Fruit fly (Drosophila melanogaster) whole organism, embryonic: ENCODE measurements around the gene CG42835.
A peak's percentile ranks its signal among the peaks of the same experiment; 100 is the strongest.

Experiments used
- CG12071 ChIP-seq: fragments of 200-800 bp; sonication (Bioruptor generic); optimal IDR thresholded peaks from 3 replicates; lab custom pipeline; 2018; ENCODE audit warnings: missing biosample characterization, mild to moderate bottlenecking, missing genetic modification characterization
- CG12236 ChIP-seq: fragments of 200-800 bp; sonication (Bioruptor generic); optimal IDR thresholded peaks from 2 replicates; lab custom pipeline; 2016; ENCODE audit warnings: missing biosample characterization, missing genetic modification characterization
- CG12659 ChIP-seq: fragments of 200-800 bp; sonication (Bioruptor generic); optimal IDR thresholded peaks from 3 replicates; lab custom pipeline; 2017; ENCODE audit warnings: mild to moderate bottlenecking, missing biosample characterization, missing genetic modification reagents, missing genetic modification characterization
- CG13123 ChIP-seq: fragments of 200-800 bp; sonication (Bioruptor generic); optimal IDR thresholded peaks from 2 replicates; lab custom pipeline; 2016; ENCODE audit warnings: missing biosample characterization, missing genetic modification characterization
- CG13296 ChIP-seq: fragments of 200-800 bp; sonication (Bioruptor generic); optimal IDR thresholded peaks from 3 replicates; lab custom pipeline; 2018; ENCODE audit warnings: missing biosample characterization, mild to moderate bottlenecking, missing genetic modification characterization
- CG15514 ChIP-seq: fragments of 200-800 bp; sonication (Bioruptor generic); optimal IDR thresholded peaks from 3 replicates; lab custom pipeline; 2017; ENCODE audit warnings: missing biosample characterization, missing genetic modification characterization, mild to moderate bottlenecking, moderate library complexity, missing genetic modification reagents
- CG17328 ChIP-seq: fragments of 200-800 bp; sonication (Bioruptor generic); IDR thresholded peaks from 2 replicates; pipeline ENCODE4 v1.3.6; 2022; ENCODE audit warnings: missing biosample characterization, missing genetic modification characterization
- CG31365 ChIP-seq: fragments of 200-800 bp; sonication (Bioruptor generic); optimal IDR thresholded peaks from 2 replicates; lab custom pipeline; 2018; ENCODE audit warnings: missing biosample characterization, mild to moderate bottlenecking, missing genetic modification characterization
- CG32767 ChIP-seq: fragments of 200-800 bp; sonication (Bioruptor generic); IDR thresholded peaks from 2 replicates; pipeline ENCODE4 v1.3.6; 2022; ENCODE audit warnings: missing biosample characterization, missing genetic modification characterization
- CG3838 ChIP-seq: fragments of 200-800 bp; sonication (Bioruptor generic); optimal IDR thresholded peaks from 3 replicates; lab custom pipeline; 2016; ENCODE audit warnings: missing biosample characterization, missing genetic modification characterization
- CG3847 ChIP-seq: fragments of 200-800 bp; sonication (Bioruptor generic); IDR thresholded peaks from 2 replicates; pipeline ENCODE4 v1.3.6; 2022; ENCODE audit warnings: missing biosample characterization, missing genetic modification characterization
- CG3995 ChIP-seq: fragments of 200-800 bp; sonication (Bioruptor generic); optimal IDR thresholded peaks from 3 replicates; lab custom pipeline; 2016; ENCODE audit warnings: missing biosample characterization, missing genetic modification characterization
- CG4424 ChIP-seq: fragments of 200-800 bp; sonication (Bioruptor generic); optimal IDR thresholded peaks from 3 replicates; lab custom pipeline; 2016; ENCODE audit warnings: missing biosample characterization, missing genetic modification characterization
- CG4617 ChIP-seq: fragments of 200-800 bp; sonication (Bioruptor generic); optimal IDR thresholded peaks from 3 replicates; lab custom pipeline; 2016; ENCODE audit warnings: missing biosample characterization, missing genetic modification characterization, borderline replicate concordance
- CG5953 ChIP-seq: fragments of 200-800 bp; sonication (Bioruptor generic); IDR thresholded peaks from 2 replicates; pipeline ENCODE4 v1.3.6; 2022; ENCODE audit warnings: missing biosample characterization, missing genetic modification characterization
- CG8359 ChIP-seq: fragments of 200-800 bp; sonication (Bioruptor generic); optimal IDR thresholded peaks from 2 replicates; lab custom pipeline; 2017; ENCODE audit warnings: missing biosample characterization, mild to moderate bottlenecking, missing genetic modification characterization, borderline replicate concordance
- CG8944 ChIP-seq: fragments of 200-800 bp; sonication (Bioruptor generic); optimal IDR thresholded peaks from 3 replicates; lab custom pipeline; 2016; ENCODE audit warnings: missing biosample characterization, missing genetic modification characterization
- CG9437 ChIP-seq: fragments of 200-800 bp; sonication (Bioruptor generic); optimal IDR thresholded peaks from 2 replicates; lab custom pipeline; 2018; ENCODE audit warnings: missing biosample characterization, mild to moderate bottlenecking, missing genetic modification characterization
- Fer3 ChIP-seq: fragments of 200-800 bp; sonication (Bioruptor generic); optimal IDR thresholded peaks from 2 replicates; lab custom pipeline; 2018; ENCODE audit warnings: missing biosample characterization, mild to moderate bottlenecking, missing genetic modification characterization, moderate library complexity
- Hr3 ChIP-seq: fragments of 200-800 bp; sonication (Bioruptor generic); optimal IDR thresholded peaks from 3 replicates; lab custom pipeline; 2016; ENCODE audit warnings: missing biosample characterization, missing genetic modification characterization
- Hsf ChIP-seq: fragments of 200-800 bp; sonication (Bioruptor generic); optimal IDR thresholded peaks from 3 replicates; lab custom pipeline; 2016; ENCODE audit warnings: missing biosample characterization, missing genetic modification characterization
- Max ChIP-seq: fragments of 200-800 bp; sonication (Bioruptor generic); optimal IDR thresholded peaks from 2 replicates; lab custom pipeline; 2016; ENCODE audit warnings: missing biosample characterization, mild to moderate bottlenecking, missing genetic modification characterization
- Oli ChIP-seq: fragments of 200-800 bp; sonication (Bioruptor generic); optimal IDR thresholded peaks from 2 replicates; lab custom pipeline; 2018; ENCODE audit warnings: missing biosample characterization, mild to moderate bottlenecking, missing genetic modification characterization, moderate library complexity
- Sox100B ChIP-seq: fragments of 200-800 bp; sonication (Bioruptor generic); optimal IDR thresholded peaks from 3 replicates; lab custom pipeline; 2018; ENCODE audit warnings: missing biosample characterization, mild to moderate bottlenecking, missing genetic modification characterization
- Stat92E ChIP-seq, 3 experiments: fragments of >200 bp in 2 of 3; fragments of 200-800 bp in 1 of 3; sonication (Bioruptor generic) in 1 of 3; optimal IDR thresholded peaks; 2 replicates each; lab custom pipeline; 2017 to 2019; ENCODE audit warnings: missing biosample characterization in 3 of 3, missing genetic modification characterization in 3 of 3, mild to moderate bottlenecking in 1 of 3, moderate library complexity in 1 of 3
- Tbp ChIP-seq: fragments of >200 bp; optimal IDR thresholded peaks from 2 replicates; lab custom pipeline; 2018; ENCODE audit warnings: missing biosample characterization, missing genetic modification characterization
- ap ChIP-seq: fragments of 200-800 bp; sonication (Bioruptor generic); IDR thresholded peaks from 2 replicates; pipeline ENCODE4 v1.3.6; 2022; ENCODE audit warnings: missing biosample characterization, missing genetic modification characterization
- cas ChIP-seq: fragments of 200-800 bp; sonication (Bioruptor generic); IDR thresholded peaks from 2 replicates; pipeline ENCODE4 v1.3.6; 2022; ENCODE audit warnings: missing biosample characterization, missing genetic modification characterization
- chif ChIP-seq, 2 experiments: fragments of 200-800 bp; sonication (Bioruptor generic); optimal IDR thresholded peaks; 3 replicates each; lab custom pipeline; 2016; ENCODE audit warnings: missing biosample characterization in 2 of 2, missing genetic modification characterization in 2 of 2
- chinmo ChIP-seq: fragments of 200-800 bp; sonication (Bioruptor generic); IDR thresholded peaks from 4 replicates; pipeline ENCODE4 v1.3.6; 2022; ENCODE audit warnings: missing biosample characterization, missing genetic modification characterization; ENCODE audit not compliant: partially characterized antibody
- crc ChIP-seq: fragments of 200-800 bp; sonication (Bioruptor generic); optimal IDR thresholded peaks from 2 replicates; lab custom pipeline; 2016; ENCODE audit warnings: missing biosample characterization, missing genetic modification characterization
- danr ChIP-seq: fragments of 200-800 bp; sonication (Bioruptor generic); IDR thresholded peaks from 2 replicates; pipeline ENCODE4 v1.3.6; 2022; ENCODE audit warnings: missing biosample characterization, missing genetic modification characterization
- exex ChIP-seq: fragments of 200-800 bp; sonication (Bioruptor generic); optimal IDR thresholded peaks from 4 replicates; lab custom pipeline; 2018; ENCODE audit warnings: missing biosample characterization, mild to moderate bottlenecking, missing genetic modification characterization, moderate library complexity
- fd96Cb ChIP-seq: fragments of 200-800 bp; sonication (Bioruptor generic); optimal IDR thresholded peaks from 2 replicates; lab custom pipeline; 2018; ENCODE audit warnings: missing biosample characterization, mild to moderate bottlenecking, missing genetic modification characterization, moderate library complexity
- gcm2 ChIP-seq: fragments of 200-800 bp; sonication (Bioruptor generic); optimal IDR thresholded peaks from 2 replicates; lab custom pipeline; 2016; ENCODE audit warnings: missing biosample characterization, missing genetic modification characterization
- gem ChIP-seq: fragments of 200-800 bp; sonication (Bioruptor generic); optimal IDR thresholded peaks from 2 replicates; lab custom pipeline; 2019; ENCODE audit warnings: missing biosample characterization, mild to moderate bottlenecking, missing genetic modification characterization, moderate library complexity
- grau ChIP-seq: fragments of 200-800 bp; optimal IDR thresholded peaks from 3 replicates; lab custom pipeline; 2019; ENCODE audit warnings: missing biosample characterization, mild to moderate bottlenecking, missing genetic modification characterization, moderate library complexity
- gsb ChIP-seq: fragments of 200-800 bp; sonication (Bioruptor generic); IDR thresholded peaks from 2 replicates; pipeline ENCODE4 v1.3.6; 2022; ENCODE audit warnings: missing biosample characterization, missing genetic modification characterization
- ind ChIP-seq: fragments of 200-800 bp; sonication (Bioruptor generic); optimal IDR thresholded peaks from 3 replicates; lab custom pipeline; 2016; ENCODE audit warnings: missing biosample characterization, missing genetic modification characterization
- luna ChIP-seq: fragments of 200-800 bp; sonication (Bioruptor generic); optimal IDR thresholded peaks from 2 replicates; lab custom pipeline; 2016; ENCODE audit warnings: missing biosample characterization, missing genetic modification characterization
- nom ChIP-seq: fragments of 200-800 bp; sonication (Bioruptor generic); optimal IDR thresholded peaks from 2 replicates; lab custom pipeline; 2017; ENCODE audit warnings: missing biosample characterization, missing genetic modification characterization, mild to moderate bottlenecking, moderate library complexity, missing genetic modification reagents
- onecut ChIP-seq: fragments of 200-800 bp; sonication (Bioruptor generic); IDR thresholded peaks from 2 replicates; pipeline ENCODE4 v1.3.6; 2022; ENCODE audit warnings: missing biosample characterization, missing genetic modification characterization
- org-1 ChIP-seq: fragments of 200-800 bp; sonication (Bioruptor generic); optimal IDR thresholded peaks from 2 replicates; lab custom pipeline; 2017; ENCODE audit warnings: missing biosample characterization, missing genetic modification characterization
- pzg ChIP-seq: fragments of 200-800 bp; sonication (Bioruptor generic); optimal IDR thresholded peaks from 3 replicates; lab custom pipeline; 2018; ENCODE audit warnings: missing biosample characterization, mild to moderate bottlenecking, missing genetic modification characterization, moderate library complexity
- salm ChIP-seq: fragments of 200-800 bp; sonication (Bioruptor generic); optimal IDR thresholded peaks from 2 replicates; lab custom pipeline; 2018; ENCODE audit warnings: missing biosample characterization, mild to moderate bottlenecking, missing genetic modification characterization
- seq ChIP-seq: fragments of 200-800 bp; sonication (Bioruptor generic); IDR thresholded peaks from 2 replicates; pipeline ENCODE4 v1.3.6; 2022; ENCODE audit warnings: missing biosample characterization, missing genetic modification characterization
- sisA ChIP-seq: fragments of 200-800 bp; sonication (Bioruptor generic); IDR thresholded peaks from 2 replicates; pipeline ENCODE4 v1.3.6; 2022; ENCODE audit warnings: missing biosample characterization, missing genetic modification characterization
- sqz ChIP-seq: fragments of 200-800 bp; sonication (Bioruptor generic); optimal IDR thresholded peaks from 3 replicates; lab custom pipeline; 2018; ENCODE audit warnings: missing biosample characterization, mild to moderate bottlenecking, missing genetic modification characterization
- tap ChIP-seq: fragments of 200-800 bp; optimal IDR thresholded peaks from 3 replicates; lab custom pipeline; 2019; ENCODE audit warnings: missing biosample characterization, mild to moderate bottlenecking, missing genetic modification characterization, moderate library complexity
- wek ChIP-seq: fragments of 200-800 bp; sonication (Bioruptor generic); optimal IDR thresholded peaks from 3 replicates; lab custom pipeline; 2018; ENCODE audit warnings: missing biosample characterization, mild to moderate bottlenecking, missing genetic modification characterization, moderate library complexity

The CG42835 gene

DNA sequence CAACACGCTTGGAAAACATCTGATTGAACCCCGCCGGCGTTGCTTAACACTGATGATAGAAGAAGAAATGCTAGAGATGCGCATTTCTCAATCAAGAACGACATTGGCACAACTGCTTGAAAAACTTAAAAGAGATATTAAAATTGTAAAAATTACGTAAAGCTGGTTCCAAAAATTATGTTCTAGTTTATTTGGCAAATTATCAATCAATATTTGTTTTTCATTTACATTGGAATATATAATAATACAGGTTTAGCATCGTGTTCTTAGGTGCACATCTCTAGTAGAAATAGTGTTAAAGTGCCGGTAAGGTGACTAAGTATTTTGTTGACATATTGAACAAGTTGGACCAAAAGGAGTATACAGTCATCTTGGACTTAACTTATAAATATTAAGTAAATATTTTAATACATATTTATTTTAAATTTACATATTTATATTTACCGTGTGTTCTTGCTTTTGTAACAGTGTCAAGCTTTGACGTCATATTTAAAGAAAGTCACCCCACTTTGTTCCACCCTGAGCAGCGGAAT lies 29.1 kb upstream of the CG42835 start, which contains the start of the genes Brf and sds22 (continued):
- TF ChIP-seq Oli (tag; lab: Kevin White, UChicago) (peak; percentile 92), danr (GFP tag; lab: Robert Waterston, UW) (peak; percentile 87), CG5953 (GFP tag; lab: Robert Waterston, UW) (peak; percentile 27; the same call in 1 of the 2 replicates), CG8359 (GFP tag; lab: Kevin White, UChicago) (peak; percentile 80), CG3838 (GFP tag; lab: Kevin White, UChicago) (peak; percentile 89), sisA (GFP tag; lab: Robert Waterston, UW) (peak; percentile 97), gem (peak; percentile 98), CG3847 (peak; percentile 97), salm (tag; lab: Kevin White, UChicago) (peak; percentile 78), CG13123 (GFP tag; lab: Kevin White, UChicago) (peak; percentile 94), Sox100B (GFP tag; lab: Kevin White, UChicago) (peak; percentile 93), chinmo (GFP tag; lab: Robert Waterston, UW) (no peak), exex (tag; lab: Kevin White, UChicago) (peak; percentile 84), ind (GFP tag; lab: Kevin White, UChicago) (peak; percentile 97), CG12236 (GFP tag; lab: Kevin White, UChicago) (peak; percentile 88), org-1 (GFP tag; lab: Kevin White, UChicago) (peak; percentile 87), Stat92E (GFP tag; optimal IDR thresholded peaks at IDR 0.05; lab: Kevin White, UChicago) (peak in 1 of 3 experiments; percentile 74), seq (GFP tag; lab: Robert Waterston, UW) (peak; percentile 85), Hr3 (GFP tag; lab: Kevin White, UChicago) (peak; percentile 98), pzg (GFP tag; lab: Kevin White, UChicago) (peak; percentile 66), Max (GFP tag; lab: Kevin White, UChicago) (peak; percentile 98), crc (GFP tag; lab: Kevin White, UChicago) (peak; percentile 88), grau (tag; lab: Kevin White, UChicago) (peak; percentile 95), sqz (GFP tag; lab: Kevin White, UChicago) (peak; percentile 87), CG32767 (GFP tag; lab: Robert Waterston, UW) (peak; percentile 92), CG3995 (GFP tag; lab: Kevin White, UChicago) (peak; percentile 77), CG12071 (GFP tag; lab: Kevin White, UChicago) (peak; percentile 72), CG9437 (GFP tag; lab: Kevin White, UChicago) (peak; percentile 88), wek (GFP tag; lab: Kevin White, UChicago) (peak; percentile 62), ap (GFP tag; lab: Robert Waterston, UW) (peak; percentile 73), CG13296 (GFP tag; lab: Kevin White, UChicago) (peak; percentile 92), gsb (GFP tag; lab: Robert Waterston, UW) (peak; percentile 75), Fer3 (peak; percentile 94), CG31365 (peak; percentile 76), CG4617 (GFP tag; lab: Kevin White, UChicago) (peak; percentile 95), Tbp (GFP tag; lab: Kevin White, UChicago) (no peak), gcm2 (GFP tag; lab: Kevin White, UChicago) (peak; percentile 87), onecut (GFP tag; lab: Robert Waterston, UW) (peak; percentile 79), Hsf (peak; percentile 98), CG17328 (GFP tag; lab: Robert Waterston, UW) (peak; percentile 86), luna (peak; percentile 93), tap (tag; lab: Kevin White, UChicago) (peak; percentile 89), CG4424 (GFP tag; lab: Kevin White, UChicago) (peak; percentile 96), nom (GFP tag; lab: Kevin White, UChicago) (peak; percentile 83), CG12659 (GFP tag; lab: Kevin White, UChicago) (peak; percentile 96), CG8944 (GFP tag; lab: Kevin White, UChicago) (peak; percentile 97), chif (GFP tag; optimal IDR thresholded peaks at IDR 0.05; lab: Kevin White, UChicago) (peak; percentile 95 to 96), CG15514 (GFP tag; lab: Kevin White, UChicago) (peak; percentile 87), fd96Cb (tag; lab: Kevin White, UChicago) (peak; percentile 95), cas (GFP tag; lab: Robert Waterston, UW) (peak; percentile 67)
